Fruit fly (Drosophila melanogaster) whole organism, adult: Measurements from ENCODE around the gene how.

Experiments
- CG11617 ChIP-seq: fragments of 200-800 bp; sonication (Bioruptor generic); optimal IDR thresholded peaks from 2 replicates; lab custom pipeline; 2017; ENCODE audit warnings: mild to moderate bottlenecking, missing biosample characterization, missing genetic modification reagents, missing genetic modification characterization
- CG12768 ChIP-seq: fragments of 200-800 bp; sonication (Bioruptor generic); optimal IDR thresholded peaks from 2 replicates; lab custom pipeline; 2017; ENCODE audit warnings: missing biosample characterization, missing genetic modification characterization, mild to moderate bottlenecking, moderate library complexity, missing genetic modification reagents
- CG14711 ChIP-seq: fragments of 200-800 bp; sonication (Bioruptor generic); optimal IDR thresholded peaks from 2 replicates; lab custom pipeline; 2018; ENCODE audit warnings: missing biosample characterization, mild to moderate bottlenecking, missing genetic modification characterization, moderate library complexity
- CG1620 ChIP-seq: fragments of 200-800 bp; sonication (Bioruptor generic); optimal IDR thresholded peaks from 2 replicates; lab custom pipeline; 2016; ENCODE audit warnings: missing biosample characterization, missing genetic modification characterization
- CG33017 ChIP-seq: fragments of 200-800 bp; sonication (Bioruptor generic); optimal IDR thresholded peaks from 2 replicates; lab custom pipeline; 2018; ENCODE audit warnings: missing biosample characterization, mild to moderate bottlenecking, missing genetic modification characterization, moderate library complexity
- CG5204 ChIP-seq: fragments of 200-800 bp; sonication (Bioruptor generic); optimal IDR thresholded peaks from 2 replicates; lab custom pipeline; 2016; ENCODE audit warnings: missing biosample characterization, missing genetic modification characterization
- CG7045 ChIP-seq: fragments of 200-800 bp; sonication (Bioruptor generic); optimal IDR thresholded peaks from 2 replicates; lab custom pipeline; 2017; ENCODE audit warnings: missing biosample characterization, mild to moderate bottlenecking, missing genetic modification characterization
- CG7101 ChIP-seq: fragments of 200-800 bp; sonication (Bioruptor generic); optimal IDR thresholded peaks from 2 replicates; lab custom pipeline; 2018; ENCODE audit warnings: missing biosample characterization, mild to moderate bottlenecking, missing genetic modification characterization, moderate library complexity
- Clk ChIP-seq: fragments of 200-800 bp; sonication (Bioruptor generic); optimal IDR thresholded peaks from 2 replicates; lab custom pipeline; 2017; ENCODE audit warnings: missing biosample characterization, missing genetic modification characterization
- Crg-1 ChIP-seq: fragments of 200-800 bp; sonication (Bioruptor generic); optimal IDR thresholded peaks from 2 replicates; lab custom pipeline; 2016; ENCODE audit warnings: missing biosample characterization, missing genetic modification characterization
- Hr96 ChIP-seq: fragments of 200-800 bp; sonication (Bioruptor generic); optimal IDR thresholded peaks from 2 replicates; lab custom pipeline; 2016; ENCODE audit warnings: missing biosample characterization, missing genetic modification characterization
- Mnt ChIP-seq: fragments of 200-800 bp; sonication (Bioruptor generic); optimal IDR thresholded peaks from 2 replicates; lab custom pipeline; 2016; ENCODE audit warnings: missing biosample characterization, mild to moderate bottlenecking, missing genetic modification characterization
- bab1 ChIP-seq: fragments of 200-800 bp; sonication (Bioruptor generic); optimal IDR thresholded peaks from 3 replicates; lab custom pipeline; 2019; ENCODE audit warnings: missing biosample characterization, mild to moderate bottlenecking, missing genetic modification characterization, moderate library complexity
- cic ChIP-seq: fragments of 200-800 bp; sonication (Bioruptor generic); optimal IDR thresholded peaks from 2 replicates; lab custom pipeline; 2017; ENCODE audit warnings: missing biosample characterization, mild to moderate bottlenecking, missing genetic modification characterization, moderate library complexity
- cnc ChIP-seq, 2 experiments: fragments of >200 bp; optimal IDR thresholded peaks; 2 replicates each; lab custom pipeline; 2017
- kay ChIP-seq: fragments of 200-800 bp; sonication (Bioruptor generic); peaks from one replicate; lab custom pipeline; 2016; ENCODE audit warnings: missing biosample characterization, missing genetic modification characterization, borderline replicate concordance
- ovo ChIP-seq: fragments of 200-800 bp; sonication (Bioruptor generic); optimal IDR thresholded peaks from 2 replicates; lab custom pipeline; 2016; ENCODE audit warnings: missing biosample characterization, missing genetic modification characterization
- pad ChIP-seq: fragments of 200-800 bp; sonication (Bioruptor generic); optimal IDR thresholded peaks from 3 replicates; lab custom pipeline; 2017; ENCODE audit warnings: missing biosample characterization, missing genetic modification characterization, mild to moderate bottlenecking, moderate library complexity, missing genetic modification reagents
- tj ChIP-seq: fragments of 200-800 bp; sonication (Bioruptor generic); optimal IDR thresholded peaks from 3 replicates; lab custom pipeline; 2017; ENCODE audit warnings: missing biosample characterization, mild to moderate bottlenecking, missing genetic modification characterization, moderate library complexity
- toe ChIP-seq: fragments of 200-800 bp; sonication (Bioruptor generic); optimal IDR thresholded peaks from 2 replicates; lab custom pipeline; 2016; ENCODE audit warnings: missing biosample characterization, missing genetic modification characterization

The how gene

DNA sequence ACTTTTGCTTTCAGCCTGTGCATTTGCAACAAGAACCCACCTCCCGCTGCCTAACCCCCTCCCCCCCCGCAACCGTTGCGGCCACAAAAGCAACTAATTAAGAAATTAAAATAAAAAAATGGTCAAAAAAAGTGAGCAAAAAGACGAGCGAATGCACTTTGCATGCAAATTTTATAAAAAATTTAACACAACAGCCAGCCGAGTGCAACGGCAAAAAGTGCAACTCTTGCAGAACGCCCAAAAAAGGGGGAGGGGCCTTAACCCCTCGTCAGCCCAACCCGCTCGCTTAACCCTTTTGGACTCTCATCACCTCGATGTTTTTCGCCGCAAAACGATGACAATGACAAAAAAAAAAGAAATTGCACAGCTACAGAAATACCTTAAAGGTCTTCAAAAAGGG is 54.9 kb downstream of the how start:
- no peak for TF ChIP-seq cnc (optimal IDR thresholded peaks at IDR 0.05; lab: Kevin White, UChicago)
- no peak for TF ChIP-seq cic
- TF ChIP-seq tj (GFP tag; lab: Kevin White, UChicago), result peak; percentile 69

DNA sequence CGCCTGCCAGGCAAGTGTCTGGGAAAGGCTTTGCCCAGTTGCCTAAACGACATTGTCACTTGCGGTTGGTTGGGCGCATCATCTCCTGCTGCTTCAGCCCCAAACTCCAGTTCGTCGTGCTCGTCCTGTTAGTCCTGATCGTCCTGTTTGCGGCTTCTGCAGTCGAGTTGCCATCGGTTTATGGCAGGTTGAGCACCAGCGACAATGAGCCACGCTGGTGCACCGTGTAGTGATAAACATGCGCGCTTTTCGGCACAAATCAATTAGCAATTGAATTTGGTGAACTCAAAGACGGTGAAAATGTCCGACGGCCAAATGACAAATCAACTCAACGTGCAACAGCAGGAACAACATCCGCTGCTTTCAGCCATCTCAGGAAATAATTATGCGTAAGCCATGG is 61.1 kb downstream of the how start, which contains the start of gene CG13407:
Gene CG13407 (plus strand): TSS at position 301 of the 400 bp plus-strand sequence.
- TF ChIP-seq toe (GFP tag; lab: Kevin White, UChicago) (no peak), tj (GFP tag; lab: Kevin White, UChicago) (no peak), CG7045 (GFP tag; lab: Kevin White, UChicago) (no peak), ovo (no peak), CG33017 (no peak), Crg-1 (GFP tag; lab: Kevin White, UChicago) (no peak), bab1 (GFP tag; lab: Kevin White, UChicago) (no peak), cnc (optimal IDR thresholded peaks at IDR 0.05; lab: Kevin White, UChicago) (no peak), pad (GFP tag; lab: Kevin White, UChicago) (no peak), CG11617 (no peak), CG5204 (GFP tag; lab: Kevin White, UChicago) (no peak), Mnt (GFP tag; lab: Kevin White, UChicago) (no peak), cic (no peak)

DNA sequence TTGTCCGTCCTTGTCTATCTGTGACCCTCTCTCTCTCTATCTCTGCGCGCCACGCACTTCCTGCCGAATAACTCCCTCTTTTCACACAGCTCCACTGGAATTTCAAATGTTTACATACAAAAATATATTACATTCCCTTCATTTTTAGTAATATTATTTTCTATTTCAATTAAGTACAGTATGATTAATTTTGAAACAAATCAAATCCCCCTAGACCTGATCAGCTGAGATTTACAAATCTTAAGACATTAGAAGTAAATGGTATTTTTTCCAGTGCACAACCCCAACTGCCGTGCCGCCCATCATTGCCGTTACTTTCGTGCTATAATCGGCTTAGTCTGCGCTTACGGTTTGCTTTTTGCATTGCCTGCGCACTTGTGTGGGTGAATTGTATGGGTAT is 66.3 kb downstream of the how start:
- no peak for TF ChIP-seq tj (GFP tag; lab: Kevin White, UChicago)
- TF ChIP-seq CG1620 (GFP tag; lab: Kevin White, UChicago), result no peak
- no peak for TF ChIP-seq CG33017
- no peak for TF ChIP-seq bab1 (GFP tag; lab: Kevin White, UChicago)
- TF ChIP-seq Clk (GFP tag; lab: Kevin White, UChicago), result no peak
- no peak for TF ChIP-seq toe (GFP tag; lab: Kevin White, UChicago)
- no peak for TF ChIP-seq CG5204 (GFP tag; lab: Kevin White, UChicago)
- TF ChIP-seq CG7101 (tag; lab: Kevin White, UChicago), result no peak
- no peak for TF ChIP-seq CG7045 (GFP tag; lab: Kevin White, UChicago)
- TF ChIP-seq CG11617, result no peak
- no peak for TF ChIP-seq Hr96
- no peak for TF ChIP-seq CG12768 (GFP tag; lab: Kevin White, UChicago)
- no peak for TF ChIP-seq CG14711 (tag; lab: Kevin White, UChicago)
- TF ChIP-seq Mnt (GFP tag; lab: Kevin White, UChicago), result no peak
- TF ChIP-seq Crg-1 (GFP tag; lab: Kevin White, UChicago), result no peak

DNA sequence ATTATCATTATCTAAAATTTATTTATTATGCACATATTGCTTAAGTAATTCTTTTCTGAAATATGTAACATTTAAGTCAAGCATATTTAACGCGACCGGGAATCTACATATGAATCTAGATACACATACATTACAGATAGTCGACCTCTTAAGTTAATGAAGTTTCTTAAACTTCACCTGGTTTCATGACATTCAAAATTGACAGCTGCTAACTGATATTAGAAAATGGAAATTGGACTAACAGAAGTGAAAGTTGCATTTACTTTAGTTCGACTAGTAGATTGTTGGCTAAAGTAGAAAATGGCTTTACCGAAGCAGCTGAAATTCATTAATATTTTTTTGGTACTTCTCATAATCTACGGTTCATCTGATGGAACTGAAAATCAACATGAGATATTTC is 71.1 kb downstream of the how start, which contains the start of gene Ir94a:
Gene Ir94a (plus strand): TSS at position 301 of the 400 bp plus-strand sequence.
- TF ChIP-seq pad (GFP tag; lab: Kevin White, UChicago) (no peak), cic (no peak), CG14711 (tag; lab: Kevin White, UChicago) (no peak), bab1 (GFP tag; lab: Kevin White, UChicago) (no peak), Hr96 (no peak), Clk (GFP tag; lab: Kevin White, UChicago) (no peak), CG11617 (no peak), kay (no peak), CG33017 (no peak), toe (GFP tag; lab: Kevin White, UChicago) (no peak)

DNA sequence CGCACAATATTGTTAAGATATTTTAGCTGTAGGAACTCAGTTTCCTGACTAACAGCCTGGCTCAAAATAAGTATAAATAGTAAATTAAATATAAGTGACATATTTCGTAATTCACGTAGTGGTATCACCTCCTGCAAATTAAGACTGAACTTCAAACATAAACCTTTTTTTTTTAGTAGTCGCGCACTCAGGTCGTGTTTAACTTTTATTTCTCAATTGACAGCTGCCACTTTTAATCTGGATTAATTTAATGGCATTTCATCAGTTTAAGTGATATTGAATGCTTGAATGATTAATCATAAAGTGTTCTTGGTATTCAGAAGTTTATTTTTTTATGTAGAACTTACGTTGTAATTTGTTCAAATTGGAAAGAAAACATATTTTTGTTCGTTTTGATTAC is 75.2 kb downstream of the how start, which contains the start of gene Ir94b:
Gene Ir94b (minus strand): TSS at position 101 of the 400 bp plus-strand sequence.
- TF ChIP-seq CG11617 (no peak), cnc (optimal IDR thresholded peaks at IDR 0.05; lab: Kevin White, UChicago) (no peak), toe (GFP tag; lab: Kevin White, UChicago) (no peak), CG33017 (no peak), pad (GFP tag; lab: Kevin White, UChicago) (no peak), ovo (no peak), CG1620 (GFP tag; lab: Kevin White, UChicago) (no peak), Clk (GFP tag; lab: Kevin White, UChicago) (no peak), kay (no peak), Hr96 (no peak), CG14711 (tag; lab: Kevin White, UChicago) (no peak), CG12768 (GFP tag; lab: Kevin White, UChicago) (no peak), CG5204 (GFP tag; lab: Kevin White, UChicago) (no peak), CG7045 (GFP tag; lab: Kevin White, UChicago) (no peak), cic (no peak), bab1 (GFP tag; lab: Kevin White, UChicago) (no peak)

- TF ChIP-seq Crg-1 (GFP tag; lab: Kevin White, UChicago) (no peak), CG33017 (no peak), CG5204 (GFP tag; lab: Kevin White, UChicago) (no peak), tj (GFP tag; lab: Kevin White, UChicago) (no peak), cic (no peak), kay (no peak), CG14711 (tag; lab: Kevin White, UChicago) (no peak)
These were observed 77.4 kb downstream of the how start, which contains the start of gene Ir94c for dm6 chr3R:22119354-22119753. TSS of gene Ir94c (minus strand) at chr3R:22119454.

- no peak for TF ChIP-seq CG14711 (tag; lab: Kevin White, UChicago)
- no peak for TF ChIP-seq Clk (GFP tag; lab: Kevin White, UChicago)
- TF ChIP-seq cic, result no peak
- no peak for TF ChIP-seq Hr96
- no peak for TF ChIP-seq kay
- no peak for TF ChIP-seq cnc (optimal IDR thresholded peaks at IDR 0.05; lab: Kevin White, UChicago)
- TF ChIP-seq tj (GFP tag; lab: Kevin White, UChicago), result no peak
- TF ChIP-seq CG11617, result no peak
- no peak for TF ChIP-seq CG12768 (GFP tag; lab: Kevin White, UChicago)
- TF ChIP-seq toe (GFP tag; lab: Kevin White, UChicago), result no peak
- TF ChIP-seq CG5204 (GFP tag; lab: Kevin White, UChicago), result no peak
- no peak for TF ChIP-seq Mnt (GFP tag; lab: Kevin White, UChicago)
- no peak for TF ChIP-seq CG33017
- TF ChIP-seq CG7045 (GFP tag; lab: Kevin White, UChicago), result no peak
- TF ChIP-seq CG1620 (GFP tag; lab: Kevin White, UChicago), result no peak
These were observed 77.8 kb downstream of the how start, which contains the start of gene CG42390 for dm6 chr3R:22119761-22120160. TSS of gene CG42390 (plus strand) at chr3R:22120061.
